Worm (Caenorhabditis elegans) whole organism, young adult: ENCODE results near the gene mesp-1.

Experiments
- B0019.2 ChIP-seq: fragments of 200-800 bp; sonication (Bioruptor generic); conservative IDR thresholded peaks from 2 replicates; pipeline ENCODE4 v1.3.6; 2022; ENCODE audit warnings: missing genetic modification reagents, missing genetic modification characterization, missing compliant biosample characterization
- B0035.1 ChIP-seq: sonication (generic microtip); optimal IDR thresholded peaks from 2 replicates; lab custom pipeline; 2016; ENCODE audit warnings: missing genetic modification characterization, mild to moderate bottlenecking, missing compliant biosample characterization, missing genotype, missing genetic modification reagents
- B0261.1 ChIP-seq: sonication (generic microtip); optimal IDR thresholded peaks from 2 replicates; lab custom pipeline; 2016; ENCODE audit warnings: mild to moderate bottlenecking, missing genetic modification characterization, moderate library complexity, missing compliant biosample characterization
- C06A6.2 ChIP-seq: fragments of 200-800 bp; sonication (Bioruptor generic); conservative IDR thresholded peaks from 2 replicates; pipeline ENCODE4 v1.3.6; 2022; ENCODE audit warnings: missing genetic modification characterization, missing compliant biosample characterization
- D2030.7 ChIP-seq: fragments of 200-800 bp; sonication (Bioruptor generic); IDR thresholded peaks from 2 replicates; pipeline ENCODE4 v1.3.6; 2022; ENCODE audit warnings: missing genetic modification reagents, missing genetic modification characterization, missing compliant biosample characterization
- F49E8.2 ChIP-seq: sonication (generic microtip); optimal IDR thresholded peaks from 3 replicates; lab custom pipeline; 2017; ENCODE audit warnings: missing genetic modification characterization, mild to moderate bottlenecking, missing compliant biosample characterization, antibody characterized with exemption, moderate library complexity; ENCODE audit not compliant: insufficient read depth
- F57C9.4 ChIP-seq: sonication (generic microtip); optimal IDR thresholded peaks from 2 replicates; lab custom pipeline; 2017; ENCODE audit warnings: mild to moderate bottlenecking, missing genetic modification characterization, missing compliant biosample characterization
- Y53G8AR.9 ChIP-seq: fragments of 200-800 bp; sonication (Bioruptor generic); conservative IDR thresholded peaks from 2 replicates; pipeline ENCODE4 v1.3.6; 2022; ENCODE audit warnings: missing genetic modification reagents, missing genetic modification characterization, missing compliant biosample characterization
- Y67H2A.10 ChIP-seq: fragments of 200-800 bp; sonication (Bioruptor generic); conservative IDR thresholded peaks from 2 replicates; pipeline ENCODE4 v1.3.6; 2022; ENCODE audit warnings: missing genetic modification reagents, missing genetic modification characterization, missing compliant biosample characterization
- ZK185.1 ChIP-seq: sonication (generic microtip); optimal IDR thresholded peaks from 2 replicates; lab custom pipeline; 2016; ENCODE audit warnings: mild to moderate bottlenecking, missing genetic modification characterization, missing compliant biosample characterization; ENCODE audit not compliant: poor library complexity, severe bottlenecking
- athp-1 ChIP-seq: sonication (generic microtip); optimal IDR thresholded peaks from 2 replicates; lab custom pipeline; 2017; ENCODE audit warnings: mild to moderate bottlenecking, missing genetic modification characterization, missing compliant biosample characterization
- cebp-2 ChIP-seq: fragments of 200-800 bp; sonication (Bioruptor generic); IDR thresholded peaks from 2 replicates; pipeline ENCODE4 v1.3.6; 2022; ENCODE audit warnings: missing genetic modification characterization, missing compliant biosample characterization
- ceh-58 ChIP-seq: fragments of 200-800 bp; sonication (Bioruptor generic); IDR thresholded peaks from 2 replicates; pipeline ENCODE4 v1.3.6; 2022; ENCODE audit warnings: missing genetic modification characterization, missing compliant biosample characterization
- ceh-91 ChIP-seq: fragments of 200-800 bp; sonication (Bioruptor generic); IDR thresholded peaks from 2 replicates; pipeline ENCODE4 v1.3.6; 2022; ENCODE audit warnings: missing genetic modification reagents, missing genetic modification characterization, missing compliant biosample characterization
- dpff-1 ChIP-seq: sonication (generic microtip); optimal IDR thresholded peaks from 2 replicates; lab custom pipeline; 2017; ENCODE audit warnings: mild to moderate bottlenecking, missing genetic modification characterization, missing compliant biosample characterization
- dpl-1 ChIP-seq: fragments of 150-350 bp; optimal IDR thresholded peaks from 2 replicates; lab custom pipeline; 2014; ENCODE audit warnings: missing biosample characterization, missing genetic modification reagents, missing genetic modification characterization
- efl-1 ChIP-seq: fragments of 150-350 bp; optimal IDR thresholded peaks from 2 replicates; lab custom pipeline; 2014; ENCODE audit warnings: missing biosample characterization, missing genetic modification reagents, missing genetic modification characterization
- egl-44 ChIP-seq: fragments of 200-800 bp; sonication (Bioruptor generic); IDR thresholded peaks from 2 replicates; pipeline ENCODE4 v1.3.6; 2022; ENCODE audit warnings: missing genetic modification reagents, missing genetic modification characterization, missing compliant biosample characterization
- ets-4 ChIP-seq: fragments of 200-800 bp; sonication (Bioruptor generic); optimal IDR thresholded peaks from 2 replicates; lab custom pipeline; 2018; ENCODE audit warnings: mild to moderate bottlenecking, missing genetic modification characterization, missing compliant biosample characterization
- gei-17 ChIP-seq: fragments of 200-800 bp; sonication (Bioruptor generic); optimal IDR thresholded peaks from 2 replicates; lab custom pipeline; 2018; ENCODE audit warnings: mild to moderate bottlenecking, missing genetic modification characterization, missing compliant biosample characterization
- hlh-12 ChIP-seq: sonication (generic microtip); optimal IDR thresholded peaks from 2 replicates; lab custom pipeline; 2016; ENCODE audit warnings: missing genetic modification characterization, missing compliant biosample characterization
- hrde-1 ChIP-seq: sonication (generic microtip); optimal IDR thresholded peaks from 2 replicates; lab custom pipeline; 2016; ENCODE audit warnings: missing genetic modification characterization, mild to moderate bottlenecking, missing compliant biosample characterization, moderate library complexity, missing genotype, missing genetic modification reagents, borderline replicate concordance
- lag-1 ChIP-seq: fragments of 200-800 bp; sonication (Bioruptor generic); IDR thresholded peaks from 2 replicates; pipeline ENCODE4 v1.3.6; 2022; ENCODE audit warnings: missing genetic modification reagents, missing genetic modification characterization, missing compliant biosample characterization
- let-607 ChIP-seq, 2 experiments: fragments of 200-800 bp in 1 of 2; sonication (Bioruptor generic) in 1 of 2; sonication (generic microtip) in 1 of 2; optimal IDR thresholded peaks; 2 replicates each; lab custom pipeline; 2016 to 2018; ENCODE audit warnings: mild to moderate bottlenecking in 2 of 2, missing compliant biosample characterization in 2 of 2, missing genetic modification characterization in 2 of 2, moderate library complexity in 2 of 2, missing genotype in 1 of 2
- lin-26 ChIP-seq: fragments of 200-800 bp; sonication (Bioruptor generic); IDR thresholded peaks from 2 replicates; pipeline ENCODE4 v1.3.6; 2022; ENCODE audit warnings: missing genetic modification reagents, missing genetic modification characterization, missing compliant biosample characterization
- lin-40 ChIP-seq: sonication (generic microtip); optimal IDR thresholded peaks from 2 replicates; lab custom pipeline; 2016; ENCODE audit warnings: missing genetic modification characterization, mild to moderate bottlenecking, missing compliant biosample characterization, missing genotype, missing genetic modification reagents
- lin-54 ChIP-seq: fragments of 200-800 bp; sonication (Bioruptor generic); optimal IDR thresholded peaks from 2 replicates; lab custom pipeline; 2018; ENCODE audit warnings: mild to moderate bottlenecking, missing genetic modification characterization, missing compliant biosample characterization
- lir-1 ChIP-seq: fragments of 200-800 bp; sonication (Bioruptor generic); conservative IDR thresholded peaks from 2 replicates; pipeline ENCODE4 v1.3.6; 2022; ENCODE audit warnings: missing genetic modification reagents, missing genetic modification characterization, missing compliant biosample characterization
- lsl-1 ChIP-seq: fragments of 200-800 bp; sonication (Bioruptor generic); optimal IDR thresholded peaks from 2 replicates; lab custom pipeline; 2018; ENCODE audit warnings: mild to moderate bottlenecking, missing genetic modification characterization, moderate library complexity, missing compliant biosample characterization
- lsy-27 ChIP-seq: sonication (generic microtip); optimal IDR thresholded peaks from 2 replicates; lab custom pipeline; 2017; ENCODE audit warnings: missing genetic modification characterization, mild to moderate bottlenecking, missing compliant biosample characterization, antibody characterized with exemption, missing genotype, borderline replicate concordance; ENCODE audit not compliant: insufficient read depth
- madf-10 ChIP-seq: sonication (generic microtip); optimal IDR thresholded peaks from 2 replicates; lab custom pipeline; 2016; ENCODE audit warnings: mild to moderate bottlenecking, missing genetic modification characterization, missing compliant biosample characterization
- madf-3 ChIP-seq: fragments of 200-800 bp; sonication (Bioruptor generic); IDR thresholded peaks from 2 replicates; pipeline ENCODE4 v1.3.6; 2022; ENCODE audit warnings: missing genetic modification reagents, missing genetic modification characterization, missing compliant biosample characterization
- madf-6 ChIP-seq: fragments of 200-800 bp; sonication (Bioruptor generic); IDR thresholded peaks from 2 replicates; pipeline ENCODE4 v1.3.6; 2022; ENCODE audit warnings: missing genetic modification reagents, missing genetic modification characterization, missing compliant biosample characterization
- madf-8 ChIP-seq: fragments of 200-800 bp; sonication (Bioruptor generic); conservative IDR thresholded peaks from 2 replicates; pipeline ENCODE4 v1.3.6; 2022; ENCODE audit warnings: missing genetic modification reagents, missing genetic modification characterization, missing compliant biosample characterization
- mes-4 ChIP-seq: sonication (generic microtip); optimal IDR thresholded peaks from 2 replicates; lab custom pipeline; 2016; ENCODE audit warnings: missing genotype, missing genetic modification characterization, missing compliant biosample characterization
- mxl-1 ChIP-seq: sonication (generic microtip); optimal IDR thresholded peaks from 2 replicates; lab custom pipeline; 2016; ENCODE audit warnings: missing genetic modification characterization, missing compliant biosample characterization
- nfya-2 ChIP-seq: fragments of 200-800 bp; sonication (Bioruptor generic); IDR thresholded peaks from 2 replicates; pipeline ENCODE4 v1.3.6; 2022; ENCODE audit warnings: missing genetic modification reagents, missing genetic modification characterization, missing compliant biosample characterization
- nfyb-1 ChIP-seq: fragments of 200-800 bp; sonication (Bioruptor generic); IDR thresholded peaks from 2 replicates; pipeline ENCODE4 v1.3.6; 2022; ENCODE audit warnings: missing genetic modification reagents, missing genetic modification characterization, missing compliant biosample characterization
- nhr-179 ChIP-seq: sonication (generic microtip); optimal IDR thresholded peaks from 2 replicates; lab custom pipeline; 2016; ENCODE audit warnings: mild to moderate bottlenecking, missing genetic modification characterization, missing compliant biosample characterization
- nhr-90 ChIP-seq: sonication (generic microtip); optimal IDR thresholded peaks from 2 replicates; lab custom pipeline; 2016; ENCODE audit warnings: missing genotype, mild to moderate bottlenecking, missing genetic modification characterization, missing compliant biosample characterization
- sea-2 ChIP-seq: fragments of 200-800 bp; sonication (Bioruptor generic); IDR thresholded peaks from 2 replicates; pipeline ENCODE4 v1.3.6; 2022; ENCODE audit warnings: missing genetic modification characterization, missing compliant biosample characterization
- snpc-1.1 ChIP-seq: sonication (generic microtip); optimal IDR thresholded peaks from 2 replicates; lab custom pipeline; 2017; ENCODE audit warnings: missing genetic modification characterization, mild to moderate bottlenecking, missing compliant biosample characterization, antibody characterized with exemption, moderate library complexity, missing genotype, missing genetic modification reagents; ENCODE audit not compliant: insufficient read depth
- xnd-1 ChIP-seq: sonication (generic microtip); optimal IDR thresholded peaks from 2 replicates; lab custom pipeline; 2016; ENCODE audit warnings: missing genotype, missing genetic modification reagents, missing genetic modification characterization, missing compliant biosample characterization
- zim-3 ChIP-seq: sonication (generic microtip); optimal IDR thresholded peaks from 2 replicates; lab custom pipeline; 2017; ENCODE audit warnings: mild to moderate bottlenecking, missing genetic modification characterization, moderate library complexity, missing compliant biosample characterization
- ztf-22 ChIP-seq: fragments of 200-800 bp; sonication (Bioruptor generic); optimal IDR thresholded peaks from 2 replicates; lab custom pipeline; 2018; ENCODE audit warnings: mild to moderate bottlenecking, missing genetic modification characterization, moderate library complexity, missing compliant biosample characterization
- ztf-28 ChIP-seq: fragments of 200-800 bp; sonication (Bioruptor generic); IDR thresholded peaks from 2 replicates; pipeline ENCODE4 v1.3.6; 2022; ENCODE audit warnings: missing genetic modification reagents, missing genetic modification characterization, missing compliant biosample characterization

Gene mesp-1

ce11 chrIV:8530042-8531027 lies 31.2 kb downstream of the mesp-1 start (continued):
- TF ChIP-seq nfya-2 (GFP tag; lab: Robert Waterston, UW), result no peak
- no peak for TF ChIP-seq madf-6 (GFP tag; lab: Robert Waterston, UW)
- TF ChIP-seq let-607 (tag; optimal IDR thresholded peaks at IDR 0.05; lab: Kevin White, UChicago), result peak; percentile 3 to 81
- TF ChIP-seq hrde-1 (tag; lab: Kevin White, UChicago), result no peak
- TF ChIP-seq egl-44 (GFP tag; lab: Robert Waterston, UW), result peak; percentile 73; the same call in 1 of the 2 replicates
- no peak for TF ChIP-seq lin-26 (GFP tag; lab: Robert Waterston, UW)
- TF ChIP-seq athp-1 (tag; lab: Kevin White, UChicago), result no peak
- no peak for TF ChIP-seq sea-2
- no peak for TF ChIP-seq xnd-1 (tag; lab: Kevin White, UChicago)
- TF ChIP-seq F49E8.2 (tag; lab: Kevin White, UChicago), result no peak
- TF ChIP-seq Y53G8AR.9, result no peak
- no peak for TF ChIP-seq snpc-1.1 (tag; lab: Kevin White, UChicago)
- no peak for TF ChIP-seq ceh-91 (GFP tag; lab: Robert Waterston, UW)
- TF ChIP-seq ceh-58, result no peak
- no peak for TF ChIP-seq madf-3 (GFP tag; lab: Robert Waterston, UW)
- no peak for TF ChIP-seq ztf-28 (GFP tag; lab: Robert Waterston, UW)
- TF ChIP-seq mes-4 (tag; lab: Kevin White, UChicago), result no peak
- no peak for TF ChIP-seq Y67H2A.10 (GFP tag; lab: Robert Waterston, UW)
- 0 out of 2 replicates have a peak, but pooled peaks have one; percentile 6 for TF ChIP-seq lir-1 (GFP tag; lab: Robert Waterston, UW)
- no peak for TF ChIP-seq F57C9.4 (tag; lab: Kevin White, UChicago)
- TF ChIP-seq nfyb-1 (GFP tag; lab: Robert Waterston, UW), result 0 out of 2 replicates have a peak, but pooled peaks have one; percentile 36
- TF ChIP-seq C06A6.2 (GFP tag; lab: Robert Waterston, UW), result peak; percentile 27; the same call in 1 of the 2 replicates
- no peak for TF ChIP-seq lsy-27 (tag; lab: Kevin White, UChicago)
- TF ChIP-seq dpff-1 (tag; lab: Kevin White, UChicago), result no peak
- TF ChIP-seq ZK185.1 (tag; lab: Kevin White, UChicago), result no peak
- TF ChIP-seq ets-4 (GFP tag; lab: Kevin White, UChicago), result peak; percentile 72
- no peak for TF ChIP-seq lsl-1 (GFP tag; lab: Kevin White, UChicago)
- TF ChIP-seq gei-17 (GFP tag; lab: Kevin White, UChicago), result no peak
- no peak for TF ChIP-seq B0261.1 (tag; lab: Kevin White, UChicago)
- TF ChIP-seq lin-54 (GFP tag; lab: Kevin White, UChicago), result peak; percentile 5
- peak; percentile 73 for TF ChIP-seq madf-10 (tag; lab: Kevin White, UChicago)
- TF ChIP-seq lin-40 (tag; lab: Kevin White, UChicago), result peak; percentile 87
- TF ChIP-seq hlh-12 (tag; lab: Kevin White, UChicago), result no peak
- peak; percentile 93 for TF ChIP-seq ztf-22 (GFP tag; lab: Kevin White, UChicago)
- TF ChIP-seq lag-1 (GFP tag; lab: Robert Waterston, UW), result no peak
- peak; percentile 4 for TF ChIP-seq nhr-90 (tag; lab: Kevin White, UChicago)
- TF ChIP-seq cebp-2, result no peak
- TF ChIP-seq zim-3, result no peak
- no peak for TF ChIP-seq mxl-1
- no peak for TF ChIP-seq madf-8 (GFP tag; lab: Robert Waterston, UW)
- TF ChIP-seq B0035.1 (tag; lab: Kevin White, UChicago), result no peak
- TF ChIP-seq dpl-1, result no peak
- no peak for TF ChIP-seq efl-1
- no peak for TF ChIP-seq nhr-179 (tag; lab: Kevin White, UChicago)
- no peak for TF ChIP-seq B0019.2 (GFP tag; lab: Robert Waterston, UW)
- no peak for TF ChIP-seq D2030.7 (GFP tag; lab: Robert Waterston, UW)
